Worm (Caenorhabditis elegans) whole organism, mixed stage, embryonic: ENCODE measurements around the gene tsn-1.

Experiments used
- bed-3 ChIP-seq: fragments of 200-800 bp; sonication (Bioruptor generic); optimal IDR thresholded peaks from 3 replicates; lab custom pipeline; 2018; ENCODE audit warnings: mild to moderate bottlenecking, missing genetic modification characterization, moderate library complexity, missing compliant biosample characterization
- ces-1 ChIP-seq: fragments of 150-350 bp; optimal IDR thresholded peaks from 2 replicates; lab custom pipeline; 2014; ENCODE audit warnings: missing biosample characterization, missing genetic modification reagents, missing genetic modification characterization
- elt-1 ChIP-seq: sonication (generic microtip); optimal IDR thresholded peaks from 2 replicates; lab custom pipeline; 2017; ENCODE audit warnings: missing genetic modification characterization, mild to moderate bottlenecking, missing compliant biosample characterization, antibody characterized with exemption, moderate library complexity, borderline replicate concordance; ENCODE audit not compliant: insufficient read depth
- lsy-2 ChIP-seq: fragments of 150-350 bp; optimal IDR thresholded peaks from 2 replicates; lab custom pipeline; 2014; ENCODE audit warnings: missing biosample characterization, missing genetic modification characterization
- mep-1 ChIP-seq: fragments of 150-350 bp; optimal IDR thresholded peaks from 2 replicates; lab custom pipeline; 2017; ENCODE audit warnings: missing biosample characterization, missing genetic modification reagents, missing genetic modification characterization, inconsistent platforms
- snpc-4 ChIP-seq: fragments of 150-350 bp; optimal IDR thresholded peaks from 2 replicates; lab custom pipeline; 2014; ENCODE audit warnings: missing biosample characterization, missing genetic modification characterization
- sptf-1 ChIP-seq: sonication (generic microtip); optimal IDR thresholded peaks from 2 replicates; lab custom pipeline; 2017; ENCODE audit warnings: mild to moderate bottlenecking, missing genetic modification characterization, moderate library complexity, missing compliant biosample characterization
- unc-62 ChIP-seq: fragments of 150-350 bp; optimal IDR thresholded peaks from 2 replicates; lab custom pipeline; 2014; ENCODE audit warnings: missing biosample characterization, missing genetic modification reagents, missing genetic modification characterization
- ztf-11 ChIP-seq: fragments of 150-350 bp; optimal IDR thresholded peaks from 2 replicates; lab custom pipeline; 2014; ENCODE audit warnings: missing biosample characterization, missing genetic modification characterization

ce11 chrII:4676241-4676640 is 30.4 kb upstream of the tsn-1 start:
- TF ChIP-seq snpc-4: no peak
- TF ChIP-seq mep-1 (tag; lab: Kevin White, UChicago): no peak
- TF ChIP-seq sptf-1 (tag; lab: Kevin White, UChicago): no peak
- no peak for TF ChIP-seq ces-1 (GFP tag; lab: Kevin White, UChicago)
- no peak for TF ChIP-seq elt-1 (tag; lab: Kevin White, UChicago)
- TF ChIP-seq lsy-2 (tag; lab: Kevin White, UChicago): no peak
- no peak for TF ChIP-seq ztf-11 (tag; lab: Kevin White, UChicago)
- peak; percentile 40 for TF ChIP-seq unc-62
- TF ChIP-seq bed-3 (GFP tag; lab: Kevin White, UChicago): no peak
